Fruit fly (Drosophila melanogaster) Kc167 (cell line): ENCODE results near the gene CG2100.

Experiments
- Myc ChIP-seq: fragments of >200 bp; optimal IDR thresholded peaks from 2 replicates; lab custom pipeline; 2017; ENCODE audit warnings: missing external identifiers
- psq ChIP-seq: fragments of >200 bp; optimal IDR thresholded peaks from 2 replicates; lab custom pipeline; 2017; ENCODE audit warnings: missing external identifiers
- ttk ChIP-seq: sonication (Bioruptor generic); optimal IDR thresholded peaks from 2 replicates; lab custom pipeline; 2017; ENCODE audit warnings: missing external identifiers

- TF ChIP-seq Myc (lab: Kevin White, UChicago) (no peak), ttk (lab: Kevin White, UChicago) (no peak), psq (lab: Kevin White, UChicago) (no peak)
These were observed 10.5 kb upstream of the CG2100 start for dm6 chr3R:5746646-5747045.
